Worm (Caenorhabditis elegans): Measurements from ENCODE around the gene acbp-3.

DNA sequence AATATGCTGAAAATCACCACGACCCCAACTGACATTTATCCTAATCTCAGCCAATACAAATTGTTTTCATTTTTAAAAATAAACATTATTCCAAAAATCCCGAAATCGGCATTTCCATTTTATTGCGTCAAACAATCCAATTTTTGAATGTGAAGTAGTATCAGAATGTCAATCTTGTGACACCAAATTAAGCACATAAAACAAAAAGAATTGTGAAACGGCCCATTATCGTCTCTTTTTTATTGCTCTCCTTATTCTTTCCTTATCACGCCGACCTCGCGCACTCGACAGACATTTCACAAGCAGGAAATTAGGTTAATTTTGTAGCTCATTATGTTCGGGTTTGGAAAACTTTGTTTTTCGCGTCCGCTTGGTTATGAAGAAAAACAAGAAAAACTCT is 22.6 kb upstream of the acbp-3 start, which contains the start of gene T21E8.4:
- TF ChIP-seq unc-62 (GFP tag; optimal IDR thresholded peaks at IDR 0.05): no peak
- no peak for TF ChIP-seq mes-4 (tag; optimal IDR thresholded peaks at IDR 0.05)
- no peak for TF ChIP-seq F33H1.4 (GFP tag; IDR thresholded peaks at IDR 0.05)
